Worm (Caenorhabditis elegans) whole organism, mixed stage, embryonic: ENCODE data around the gene syd-9.

ENCODE experiments used
- ceh-83 ChIP-seq: fragments of 200-800 bp; sonication (Bioruptor generic); optimal IDR thresholded peaks from 2 replicates; lab custom pipeline; 2018; ENCODE audit warnings: mild to moderate bottlenecking, missing genetic modification characterization, missing compliant biosample characterization
- lin-13 ChIP-seq: fragments of 150-350 bp; optimal IDR thresholded peaks from 2 replicates; lab custom pipeline; 2014; ENCODE audit warnings: missing biosample characterization, missing genetic modification characterization
- mab-5 ChIP-seq: fragments of 150-350 bp; optimal IDR thresholded peaks from 2 replicates; lab custom pipeline; 2014; ENCODE audit warnings: missing biosample characterization, missing genetic modification characterization
- nhr-28 ChIP-seq: fragments of 150-350 bp; optimal IDR thresholded peaks from 2 replicates; lab custom pipeline; 2014; ENCODE audit warnings: missing biosample characterization, missing genetic modification characterization
- ztf-11 ChIP-seq: fragments of 150-350 bp; optimal IDR thresholded peaks from 2 replicates; lab custom pipeline; 2014; ENCODE audit warnings: missing biosample characterization, missing genetic modification characterization

DNA sequence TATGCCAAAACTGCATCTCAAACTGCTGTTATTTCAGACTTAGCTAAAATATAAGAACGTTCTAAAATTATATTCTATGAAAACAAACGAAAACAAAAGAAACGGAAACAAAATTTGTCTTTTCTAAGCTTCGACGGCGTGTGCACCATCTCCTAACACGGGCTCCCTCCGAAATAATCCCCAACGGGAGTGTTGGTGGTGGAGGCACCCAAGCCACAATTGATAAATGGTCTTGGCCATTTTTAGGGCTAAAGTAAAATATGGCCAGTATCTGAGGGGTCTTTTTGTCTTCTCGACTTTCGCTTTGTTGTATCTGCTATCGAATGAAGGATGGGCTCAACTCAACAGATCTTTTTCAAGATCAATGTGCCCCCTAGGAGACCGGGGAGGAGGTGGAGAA, 42.5 kb upstream of the syd-9 start:
- TF ChIP-seq ceh-83 (GFP tag; lab: Kevin White, UChicago) (no peak), nhr-28 (tag; lab: Kevin White, UChicago) (no peak), lin-13 (tag; lab: Kevin White, UChicago) (no peak), ztf-11 (tag; lab: Kevin White, UChicago) (no peak), mab-5 (tag; lab: Kevin White, UChicago) (no peak)
